Fruit fly (Drosophila melanogaster) whole organism, prepupa: ENCODE data around the gene Rab39.

Experiments used
- CG10631 ChIP-seq: fragments of 200-800 bp; sonication (Bioruptor generic); optimal IDR thresholded peaks from 2 replicates; lab custom pipeline; 2016; ENCODE audit warnings: missing biosample characterization, missing genetic modification characterization
- CG10669 ChIP-seq: fragments of 200-800 bp; sonication (Bioruptor generic); optimal IDR thresholded peaks from 3 replicates; lab custom pipeline; 2018; ENCODE audit warnings: missing biosample characterization, mild to moderate bottlenecking, missing genetic modification characterization, moderate library complexity
- CG11294 ChIP-seq: fragments of 200-800 bp; sonication (Bioruptor generic); IDR thresholded peaks from 2 replicates; pipeline ENCODE4 v1.3.6; 2022; ENCODE audit warnings: missing biosample characterization, missing genetic modification characterization
- CG11762 ChIP-seq: fragments of 200-800 bp; sonication (Bioruptor generic); optimal IDR thresholded peaks from 3 replicates; lab custom pipeline; 2016; ENCODE audit warnings: missing biosample characterization, missing genetic modification characterization; ENCODE audit not compliant: insufficient read depth
- CG11902 ChIP-seq: fragments of 200-800 bp; sonication (Bioruptor generic); optimal IDR thresholded peaks from 3 replicates; lab custom pipeline; 2016; ENCODE audit warnings: missing biosample characterization, missing genetic modification characterization
- CG15336 ChIP-seq: fragments of 200-800 bp; sonication (Bioruptor generic); IDR thresholded peaks from 2 replicates; pipeline ENCODE4 v1.3.6; 2022; ENCODE audit warnings: missing biosample characterization, missing genetic modification characterization
- CG1621 ChIP-seq: fragments of 200-800 bp; sonication (Bioruptor generic); optimal IDR thresholded peaks from 3 replicates; lab custom pipeline; 2018; ENCODE audit warnings: missing biosample characterization, mild to moderate bottlenecking, missing genetic modification characterization
- CG16779 ChIP-seq: fragments of 200-800 bp; sonication (Bioruptor generic); optimal IDR thresholded peaks from 3 replicates; lab custom pipeline; 2017; ENCODE audit warnings: missing biosample characterization, mild to moderate bottlenecking, missing genetic modification characterization
- CG3032 ChIP-seq: fragments of 200-800 bp; optimal IDR thresholded peaks from 2 replicates; lab custom pipeline; 2019; ENCODE audit warnings: missing biosample characterization, mild to moderate bottlenecking, missing genetic modification characterization, moderate library complexity
- CG31627 ChIP-seq: fragments of 200-800 bp; sonication (Bioruptor generic); optimal IDR thresholded peaks from 3 replicates; lab custom pipeline; 2016; ENCODE audit warnings: missing biosample characterization, missing genetic modification characterization
- CG32006 ChIP-seq: fragments of 200-800 bp; sonication (Bioruptor generic); optimal IDR thresholded peaks from 3 replicates; lab custom pipeline; 2017; ENCODE audit warnings: missing biosample characterization, mild to moderate bottlenecking, missing genetic modification characterization
- CG6163 ChIP-seq: fragments of 200-800 bp; sonication (Bioruptor generic); IDR thresholded peaks from 3 replicates; pipeline ENCODE4 v1.3.6; 2022; ENCODE audit warnings: missing biosample characterization, missing genetic modification characterization
- CG6276 ChIP-seq: fragments of 200-800 bp; sonication (Bioruptor generic); optimal IDR thresholded peaks from 2 replicates; lab custom pipeline; 2017; ENCODE audit warnings: missing biosample characterization, mild to moderate bottlenecking, missing genetic modification characterization
- CG6808 ChIP-seq: fragments of 200-800 bp; sonication (Bioruptor generic); optimal IDR thresholded peaks from 3 replicates; lab custom pipeline; 2017; ENCODE audit warnings: missing biosample characterization, missing genetic modification characterization, mild to moderate bottlenecking, moderate library complexity, missing genetic modification reagents
- CG6854 ChIP-seq: fragments of 200-800 bp; sonication (Bioruptor generic); optimal IDR thresholded peaks from 2 replicates; lab custom pipeline; 2017; ENCODE audit warnings: missing biosample characterization, mild to moderate bottlenecking, missing genetic modification characterization
- CG7368 ChIP-seq: fragments of 200-800 bp; sonication (Bioruptor generic); optimal IDR thresholded peaks from 3 replicates; lab custom pipeline; 2016; ENCODE audit warnings: missing biosample characterization, missing genetic modification characterization
- CG8119 ChIP-seq: fragments of 200-800 bp; sonication (Bioruptor generic); IDR thresholded peaks from 3 replicates; pipeline ENCODE4 v1.3.6; 2022; ENCODE audit warnings: missing biosample characterization, missing genetic modification characterization
- CG8319 ChIP-seq: fragments of 200-800 bp; sonication (Bioruptor generic); optimal IDR thresholded peaks from 3 replicates; lab custom pipeline; 2016; ENCODE audit warnings: missing biosample characterization, missing genetic modification characterization
- CG8632 ChIP-seq: fragments of 200-800 bp; sonication (Bioruptor generic); optimal IDR thresholded peaks from 3 replicates; lab custom pipeline; 2016; ENCODE audit warnings: missing biosample characterization, missing genetic modification characterization
- CG9139 ChIP-seq: fragments of 200-800 bp; sonication (Bioruptor generic); optimal IDR thresholded peaks from 3 replicates; lab custom pipeline; 2017; ENCODE audit warnings: missing biosample characterization, mild to moderate bottlenecking, missing genetic modification characterization
- Eip75B ChIP-seq: fragments of 200-800 bp; sonication (Bioruptor generic); optimal IDR thresholded peaks from 3 replicates; lab custom pipeline; 2016; ENCODE audit warnings: missing biosample characterization, missing genetic modification characterization
- Eip78C ChIP-seq: fragments of 200-800 bp; sonication (Bioruptor generic); peaks from one replicate; lab custom pipeline; 2016; ENCODE audit warnings: missing biosample characterization, missing genetic modification characterization
- Eip93F ChIP-seq: fragments of 200-800 bp; sonication (Bioruptor generic); optimal IDR thresholded peaks from 2 replicates; lab custom pipeline; 2016; ENCODE audit warnings: missing biosample characterization, mild to moderate bottlenecking, missing genetic modification characterization
- Ets21C ChIP-seq: fragments of 200-800 bp; sonication (Bioruptor generic); optimal IDR thresholded peaks from 3 replicates; lab custom pipeline; 2016; ENCODE audit warnings: missing biosample characterization, missing genetic modification characterization
- Ets96B ChIP-seq: fragments of 200-800 bp; optimal IDR thresholded peaks from 2 replicates; lab custom pipeline; 2019; ENCODE audit warnings: missing biosample characterization, mild to moderate bottlenecking, missing genetic modification characterization, moderate library complexity
- Gug ChIP-seq: fragments of 200-800 bp; sonication (Bioruptor generic); IDR thresholded peaks from 2 replicates; pipeline ENCODE4 v1.3.6; 2022; ENCODE audit warnings: missing biosample characterization, missing genetic modification characterization
- Hr4 ChIP-seq: fragments of 200-800 bp; sonication (Bioruptor generic); optimal IDR thresholded peaks from 3 replicates; lab custom pipeline; 2016; ENCODE audit warnings: missing biosample characterization, missing genetic modification characterization
- Sox102F ChIP-seq: fragments of 200-800 bp; sonication (Bioruptor generic); optimal IDR thresholded peaks from 2 replicates; lab custom pipeline; 2016; ENCODE audit warnings: missing biosample characterization, mild to moderate bottlenecking, missing genetic modification characterization
- achi ChIP-seq: fragments of 200-800 bp; sonication (Bioruptor generic); optimal IDR thresholded peaks from 3 replicates; lab custom pipeline; 2016; ENCODE audit warnings: missing biosample characterization, missing genetic modification characterization
- dac ChIP-seq: fragments of 200-800 bp; sonication (Bioruptor generic); optimal IDR thresholded peaks from 2 replicates; lab custom pipeline; 2017; ENCODE audit warnings: missing biosample characterization, mild to moderate bottlenecking, missing genetic modification characterization
- dsx ChIP-seq: fragments of 200-800 bp; optimal IDR thresholded peaks from 3 replicates; lab custom pipeline; 2019; ENCODE audit warnings: missing biosample characterization, mild to moderate bottlenecking, missing genetic modification characterization, moderate library complexity; ENCODE audit not compliant: poor library complexity, severe bottlenecking
- eg ChIP-seq: fragments of 200-800 bp; sonication (Bioruptor generic); IDR thresholded peaks from 3 replicates; pipeline ENCODE4 v1.3.6; 2022; ENCODE audit warnings: missing biosample characterization, missing genetic modification characterization
- esn ChIP-seq: fragments of 200-800 bp; sonication (Bioruptor generic); optimal IDR thresholded peaks from 2 replicates; lab custom pipeline; 2016; ENCODE audit warnings: missing biosample characterization, mild to moderate bottlenecking, missing genetic modification characterization, moderate library complexity
- fd59A ChIP-seq: fragments of 200-800 bp; sonication (Bioruptor generic); optimal IDR thresholded peaks from 2 replicates; lab custom pipeline; 2017; ENCODE audit warnings: missing biosample characterization, mild to moderate bottlenecking, missing genetic modification characterization, missing genetic modification reagents
- fd85E ChIP-seq: fragments of 200-800 bp; sonication (Bioruptor generic); optimal IDR thresholded peaks from 3 replicates; lab custom pipeline; 2016; ENCODE audit warnings: missing biosample characterization, missing genetic modification characterization
- fkh ChIP-seq: fragments of 200-800 bp; sonication (Bioruptor generic); optimal IDR thresholded peaks from 3 replicates; lab custom pipeline; 2017; ENCODE audit warnings: missing biosample characterization, mild to moderate bottlenecking, missing genetic modification characterization, moderate library complexity
- salr ChIP-seq, 2 experiments: fragments of 200-800 bp; sonication (Bioruptor generic); optimal IDR thresholded peaks; 3 replicates each; lab custom pipeline; 2016 to 2018; ENCODE audit warnings: missing biosample characterization in 2 of 2, missing genetic modification characterization in 2 of 2, mild to moderate bottlenecking in 1 of 2
- spab ChIP-seq: fragments of 200-800 bp; sonication (Bioruptor generic); optimal IDR thresholded peaks from 2 replicates; lab custom pipeline; 2017; ENCODE audit warnings: missing biosample characterization, mild to moderate bottlenecking, missing genetic modification characterization, missing genetic modification reagents
- ss ChIP-seq, 2 experiments: fragments of 200-800 bp; sonication (Bioruptor generic); optimal IDR thresholded peaks; 2 replicates in 1 of 2; 3 replicates in 1 of 2; lab custom pipeline; 2017 to 2018; ENCODE audit warnings: mild to moderate bottlenecking in 2 of 2, missing biosample characterization in 2 of 2, missing genetic modification characterization in 2 of 2, moderate library complexity in 1 of 2
- svp ChIP-seq: fragments of 200-800 bp; sonication (Bioruptor generic); peaks from one replicate; lab custom pipeline; 2016; ENCODE audit warnings: missing biosample characterization, missing genetic modification characterization
- vri ChIP-seq: fragments of 200-800 bp; sonication (Bioruptor generic); optimal IDR thresholded peaks from 3 replicates; lab custom pipeline; 2016; ENCODE audit warnings: missing biosample characterization, mild to moderate bottlenecking, missing genetic modification characterization

Rab39 gene

dm6 chrX:7692740-7693064 lies 42.0 kb upstream of the Rab39 start (continued):
- TF ChIP-seq ss (GFP tag; optimal IDR thresholded peaks at IDR 0.05; lab: Kevin White, UChicago) (no peak), CG16779 (no peak), CG11762 (peak; percentile 14), achi (GFP tag; lab: Kevin White, UChicago) (peak; percentile 69), Hr4 (GFP tag; lab: Kevin White, UChicago) (peak; percentile 80), esn (GFP tag; lab: Kevin White, UChicago) (peak; percentile 62), fkh (no peak), CG10669 (peak; percentile 46), dsx (GFP tag; lab: Kevin White, UChicago) (no peak), CG10631 (peak; percentile 64), Gug (GFP tag; lab: Robert Waterston, UW) (peak; percentile 57), CG11294 (GFP tag; lab: Robert Waterston, UW) (peak; percentile 73), Eip93F (GFP tag; lab: Kevin White, UChicago) (no peak), CG11902 (GFP tag; lab: Kevin White, UChicago) (peak; percentile 34), CG8319 (GFP tag; lab: Kevin White, UChicago) (no peak), Sox102F (GFP tag; lab: Kevin White, UChicago) (peak; percentile 50), CG8632 (GFP tag; lab: Kevin White, UChicago) (peak; percentile 53), fd59A (GFP tag; lab: Kevin White, UChicago) (peak; percentile 43), eg (GFP tag; lab: Robert Waterston, UW) (peak; percentile 87), CG8119 (peak; percentile 83), Ets21C (GFP tag; lab: Kevin White, UChicago) (peak; percentile 35), dac (peak; percentile 41), vri (GFP tag; lab: Kevin White, UChicago) (no peak)

dm6 chrX:7693423-7693822 lies 41.3 kb upstream of the Rab39 start:
- TF ChIP-seq CG32006 (GFP tag; lab: Kevin White, UChicago) (peak; percentile 23), fkh (peak; percentile 34), CG11294 (GFP tag; lab: Robert Waterston, UW) (no peak), vri (GFP tag; lab: Kevin White, UChicago) (no peak), salr (GFP tag; optimal IDR thresholded peaks at IDR 0.05; lab: Kevin White, UChicago) (no peak), Sox102F (GFP tag; lab: Kevin White, UChicago) (no peak), Hr4 (GFP tag; lab: Kevin White, UChicago) (peak; percentile 36), CG9139 (GFP tag; lab: Kevin White, UChicago) (no peak), eg (GFP tag; lab: Robert Waterston, UW) (no peak), CG31627 (GFP tag; lab: Kevin White, UChicago) (no peak), CG11902 (GFP tag; lab: Kevin White, UChicago) (no peak), dac (no peak)

- TF ChIP-seq svp (GFP tag; lab: Kevin White, UChicago) (no peak), Eip78C (GFP tag; lab: Kevin White, UChicago) (peak; percentile 16), eg (GFP tag; lab: Robert Waterston, UW) (0 out of 3 replicates have a peak, but pooled peaks have one; percentile 15), CG11902 (GFP tag; lab: Kevin White, UChicago) (no peak), Eip75B (GFP tag; lab: Kevin White, UChicago) (no peak), CG15336 (GFP tag; lab: Robert Waterston, UW) (peak; percentile 27; the same call in 1 of the 2 replicates)
Observed at dm6 chrX:7694207-7694606, 40.5 kb upstream of the Rab39 start.

DNA sequence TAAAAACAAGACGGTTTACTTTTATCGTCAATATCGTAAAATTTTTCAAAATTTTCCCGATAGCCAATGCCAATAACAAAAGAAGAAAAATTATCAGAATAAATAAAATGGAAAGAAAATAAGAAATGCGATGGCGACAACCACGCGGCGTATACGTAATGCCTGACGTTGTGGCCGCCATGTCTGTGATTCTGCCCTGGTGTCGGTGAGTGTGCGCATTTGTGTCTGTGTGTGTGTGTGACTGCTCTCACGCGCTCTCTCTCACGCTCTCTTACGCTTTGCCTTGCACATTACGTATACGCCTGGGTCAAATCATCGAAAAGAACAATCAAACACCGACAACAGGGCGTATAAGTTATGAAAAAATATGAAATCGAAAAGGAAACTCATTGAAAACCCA lies 39.9 kb upstream of the Rab39 start:
- TF ChIP-seq CG10631: no peak
- peak; percentile 87 for TF ChIP-seq vri (GFP tag; lab: Kevin White, UChicago)
- TF ChIP-seq Gug (GFP tag; lab: Robert Waterston, UW): no peak
- TF ChIP-seq ss (GFP tag; optimal IDR thresholded peaks at IDR 0.05; lab: Kevin White, UChicago): peak; percentile 40 to 73
- peak; percentile 11 for TF ChIP-seq fd59A (GFP tag; lab: Kevin White, UChicago)
- no peak for TF ChIP-seq fkh
- peak; percentile 35 for TF ChIP-seq svp (GFP tag; lab: Kevin White, UChicago)
- TF ChIP-seq CG6854 (GFP tag; lab: Kevin White, UChicago): peak; percentile 72
- TF ChIP-seq CG9139 (GFP tag; lab: Kevin White, UChicago): peak; percentile 45
- peak; percentile 34 for TF ChIP-seq Ets96B (tag; lab: Kevin White, UChicago)
- peak; percentile 41 for TF ChIP-seq dsx (GFP tag; lab: Kevin White, UChicago)
- TF ChIP-seq CG1621 (tag; lab: Kevin White, UChicago): peak; percentile 62
- TF ChIP-seq CG8119: 0 out of 3 replicates have a peak, but pooled peaks have one; percentile 12
- TF ChIP-seq Eip78C (GFP tag; lab: Kevin White, UChicago): peak; percentile 76
- TF ChIP-seq CG3032: peak; percentile 35
- TF ChIP-seq fd85E: no peak
- peak; percentile 63 for TF ChIP-seq CG6808 (GFP tag; lab: Kevin White, UChicago)
- peak in 1 of 2 experiments; percentile 40 for TF ChIP-seq salr (GFP tag; optimal IDR thresholded peaks at IDR 0.05; lab: Kevin White, UChicago)
- TF ChIP-seq CG7368: no peak
- no peak for TF ChIP-seq CG6276 (GFP tag; lab: Kevin White, UChicago)
- TF ChIP-seq CG6163 (GFP tag; lab: Robert Waterston, UW): peak; percentile 56; the same call in 2 of the 3 replicates
- no peak for TF ChIP-seq spab (GFP tag; lab: Kevin White, UChicago)
- no peak for TF ChIP-seq CG11762
- TF ChIP-seq CG10669: peak; percentile 6
- TF ChIP-seq eg (GFP tag; lab: Robert Waterston, UW): peak; percentile 49; the same call in 1 of the 3 replicates
- peak; percentile 21; the same call in 1 of the 2 replicates for TF ChIP-seq CG15336 (GFP tag; lab: Robert Waterston, UW)
- TF ChIP-seq, all 60 proteins: peak for 18
